Fruit fly (Drosophila melanogaster) whole organism, embryonic: ENCODE results near the gene Clk.

Experiments
- Atf3 ChIP-seq: fragments of 200-800 bp; sonication (Bioruptor generic); optimal IDR thresholded peaks from 3 replicates; lab custom pipeline; 2016; ENCODE audit warnings: missing biosample characterization, missing genetic modification characterization
- CG11504 ChIP-seq: fragments of 200-800 bp; sonication (Bioruptor generic); optimal IDR thresholded peaks from 3 replicates; lab custom pipeline; 2019; ENCODE audit warnings: missing biosample characterization, mild to moderate bottlenecking, missing genetic modification characterization, moderate library complexity
- CG13296 ChIP-seq: fragments of 200-800 bp; sonication (Bioruptor generic); optimal IDR thresholded peaks from 3 replicates; lab custom pipeline; 2018; ENCODE audit warnings: missing biosample characterization, mild to moderate bottlenecking, missing genetic modification characterization
- CG3726 ChIP-seq: fragments of 200-800 bp; sonication (Bioruptor generic); IDR thresholded peaks from 3 replicates; pipeline ENCODE4, ENCODE4 v1.3.6; 2022; ENCODE audit warnings: missing biosample characterization, missing genetic modification characterization
- MBD-R2 ChIP-seq: fragments of 200-800 bp; sonication (Bioruptor generic); IDR thresholded peaks from 2 replicates; pipeline ENCODE4 v1.3.6; 2022; ENCODE audit warnings: missing biosample characterization, missing genetic modification characterization
- lmd ChIP-seq: fragments of 200-800 bp; sonication (Bioruptor generic); IDR thresholded peaks from 2 replicates; pipeline ENCODE4 v1.3.6; 2022; ENCODE audit warnings: missing biosample characterization, missing genetic modification characterization
- mirr ChIP-seq: fragments of 200-800 bp; sonication (Bioruptor generic); optimal IDR thresholded peaks from 3 replicates; lab custom pipeline; 2018; ENCODE audit warnings: missing biosample characterization, mild to moderate bottlenecking, missing genetic modification characterization

- TF ChIP-seq mirr (GFP tag; lab: Kevin White, UChicago) (no peak), Atf3 (GFP tag; lab: Kevin White, UChicago) (no peak), lmd (GFP tag; lab: Robert Waterston, UW) (no peak), CG3726 (GFP tag; lab: Robert Waterston, UW) (no peak), CG13296 (GFP tag; lab: Kevin White, UChicago) (peak; percentile 13), MBD-R2 (GFP tag; lab: Robert Waterston, UW) (no peak), CG11504 (tag; lab: Kevin White, UChicago) (peak; percentile 77)
Observed at dm6 chr3L:7810924-7811323, 35.5 kb upstream of the Clk start.
